Worm (Caenorhabditis elegans) whole organism, L3 larva: ENCODE results near the gene K05F1.14.

Source experiments
- ZK546.5 ChIP-seq: sonication (generic microtip); optimal IDR thresholded peaks from 2 replicates; lab custom pipeline; 2017; ENCODE audit warnings: missing biosample characterization, missing genetic modification characterization
- aly-2 ChIP-seq: fragments of 150-350 bp; optimal IDR thresholded peaks from 2 replicates; lab custom pipeline; 2014; ENCODE audit warnings: missing biosample characterization, missing genetic modification characterization
- elt-1 ChIP-seq: fragments of 150-350 bp; optimal IDR thresholded peaks from 2 replicates; lab custom pipeline; 2014; ENCODE audit warnings: missing biosample characterization, missing genetic modification characterization
- eor-1 ChIP-seq, 2 experiments: fragments of 150-350 bp; optimal IDR thresholded peaks; 2 replicates each; lab custom pipeline; 2014 to 2018; ENCODE audit warnings: missing biosample characterization in 2 of 2, missing genetic modification characterization in 2 of 2
- fos-1 ChIP-seq: fragments of 150-350 bp; optimal IDR thresholded peaks from 2 replicates; lab custom pipeline; 2014; ENCODE audit warnings: missing biosample characterization, missing genetic modification characterization
- lin-39 ChIP-seq: fragments of 150-350 bp; optimal IDR thresholded peaks from 2 replicates; lab custom pipeline; 2018; ENCODE audit warnings: missing biosample characterization, missing genetic modification reagents, missing genetic modification characterization
- mdl-1 ChIP-seq: fragments of 150-350 bp; optimal IDR thresholded peaks from 2 replicates; lab custom pipeline; 2014; ENCODE audit warnings: missing biosample characterization, missing genetic modification characterization
- tbx-2 ChIP-seq: sonication (generic microtip); optimal IDR thresholded peaks from 2 replicates; lab custom pipeline; 2016; ENCODE audit warnings: mild to moderate bottlenecking, missing genetic modification characterization, missing compliant biosample characterization
- unc-39 ChIP-seq: sonication (generic microtip); optimal IDR thresholded peaks from 4 replicates; lab custom pipeline; 2017; ENCODE audit warnings: missing biosample characterization, missing genetic modification characterization
- ztf-11 ChIP-seq: fragments of 150-350 bp; optimal IDR thresholded peaks from 2 replicates; lab custom pipeline; 2014; ENCODE audit warnings: missing biosample characterization, missing genetic modification characterization
- ztf-4 ChIP-seq: fragments of 150-350 bp; optimal IDR thresholded peaks from 2 replicates; lab custom pipeline; 2014; ENCODE audit warnings: missing biosample characterization, missing genetic modification characterization

ce11 chrII:5820282-5820762 is 27.9 kb upstream of the K05F1.14 start, which contains the start of gene ehs-1:
- TF ChIP-seq ztf-4 (tag; lab: Kevin White, UChicago) = no peak
- no peak for TF ChIP-seq elt-1 (tag; lab: Kevin White, UChicago)
- TF ChIP-seq fos-1 = no peak
- no peak for TF ChIP-seq aly-2
- no peak for TF ChIP-seq unc-39
- TF ChIP-seq lin-39 = peak; percentile 25
- TF ChIP-seq ztf-11 = no peak
- no peak for TF ChIP-seq eor-1 (tag; optimal IDR thresholded peaks at IDR 0.05; lab: Kevin White, UChicago)
- TF ChIP-seq mdl-1 (tag; lab: Kevin White, UChicago) = no peak
- TF ChIP-seq ZK546.5 = no peak
- TF ChIP-seq tbx-2 = no peak
